ENCODE assay signal across 2 fruit fly cellular contexts in the genomic region with DNA sequence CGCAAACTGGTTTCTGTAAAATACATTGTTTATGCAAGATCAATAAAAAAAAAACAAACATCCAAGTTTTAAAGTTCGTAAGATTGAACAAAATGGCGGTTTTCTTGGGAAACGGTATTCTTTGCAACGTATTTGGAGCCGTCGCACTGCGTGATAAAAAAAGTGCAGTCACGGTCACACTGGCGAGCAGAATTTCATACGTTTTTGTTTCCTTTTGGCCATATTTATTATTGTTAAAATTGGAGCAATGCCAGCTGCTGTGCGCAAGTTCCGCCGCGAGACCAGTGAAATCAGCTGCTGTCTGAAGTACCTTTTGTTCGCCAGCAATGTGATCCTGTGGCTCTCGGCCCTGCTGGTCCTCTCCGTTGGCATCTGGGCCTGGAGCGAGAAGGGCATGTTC.
TF ChIP-seq lines count a peak whose summit lies in the region.

A gene (plus strand): TSS at position 164 of the 400 bp plus-strand sequence.

- TF ChIP-seq CTCF in whole organism, embryonic (GFP tag; optimal IDR thresholded peaks at IDR 0.05; lab: Kevin White, UChicago), result no peak

TF ChIP-seq in whole organism, embryonic, 481 proteins besides CTCF, POLR2A, EP300 and RAD21 (continues in another document):
- TF ChIP-seq CG16813 (GFP tag; IDR thresholded peaks at IDR 0.05; lab: Robert Waterston, UW; ENCODE audit: partially characterized antibody) (no peak), sima (GFP tag; optimal IDR thresholded peaks at IDR 0.05; lab: Kevin White, UChicago) (no peak), BEAF-32 (GFP tag; optimal IDR thresholded peaks at IDR 0.05; lab: Kevin White, UChicago) (no peak), nerfin-1 (tag; optimal IDR thresholded peaks at IDR 0.05; lab: Kevin White, UChicago) (no peak), CG10147 (GFP tag; optimal IDR thresholded peaks at IDR 0.05; lab: Kevin White, UChicago) (no peak), CG9437 (GFP tag; optimal IDR thresholded peaks at IDR 0.05; lab: Kevin White, UChicago) (peak; percentile 81), ftz-f1 (GFP tag; optimal IDR thresholded peaks at IDR 0.05; lab: Kevin White, UChicago) (no peak), org-1 (GFP tag; optimal IDR thresholded peaks at IDR 0.05; lab: Kevin White, UChicago) (no peak), CG13624 (GFP tag; optimal IDR thresholded peaks at IDR 0.05; lab: Kevin White, UChicago) (no peak), CG2129 (GFP tag; IDR thresholded peaks at IDR 0.05; lab: Robert Waterston, UW; ENCODE audit: partially characterized antibody) (no peak), zen (tag; optimal IDR thresholded peaks at IDR 0.05; lab: Kevin White, UChicago) (no peak), CG6791 (GFP tag; IDR thresholded peaks at IDR 0.05; lab: Robert Waterston, UW; ENCODE audit: partially characterized antibody) (0 out of 3 replicates have a peak, but pooled peaks have one; percentile 35), E2f2 (GFP tag; IDR thresholded peaks at IDR 0.05; lab: Robert Waterston, UW) (peak; percentile 56), CoRest (tag; optimal IDR thresholded peaks at IDR 0.05; lab: Kevin White, UChicago) (peak; percentile 15), Med (GFP tag; lab: Kevin White, UChicago) (peak; percentile 62), CG14710 (tag; optimal IDR thresholded peaks at IDR 0.05; lab: Kevin White, UChicago) (no peak), CG10565 (GFP tag; optimal IDR thresholded peaks at IDR 0.05; lab: Kevin White, UChicago) (no peak), CG10366 (GFP tag; IDR thresholded peaks at IDR 0.05; lab: Robert Waterston, UW) (no peak), ranshi (GFP tag; IDR thresholded peaks at IDR 0.05; lab: Robert Waterston, UW) (0 out of 2 replicates have a peak, but pooled peaks have one; percentile 16), CG10431 (GFP tag; optimal IDR thresholded peaks at IDR 0.05; lab: Kevin White, UChicago) (no peak), gsb-n (tag; optimal IDR thresholded peaks at IDR 0.05; lab: Kevin White, UChicago) (no peak), zfh2 (GFP tag; optimal IDR thresholded peaks at IDR 0.05; lab: Kevin White, UChicago) (no peak), sr (GFP tag; IDR thresholded peaks at IDR 0.05; lab: Robert Waterston, UW) (no peak), Adf1 (GFP tag; IDR thresholded peaks at IDR 0.05; lab: Robert Waterston, UW) (no peak), CG31224 (GFP tag; IDR thresholded peaks at IDR 0.05; lab: Robert Waterston, UW) (no peak), bowl (GFP tag; IDR thresholded peaks at IDR 0.05; lab: Robert Waterston, UW) (no peak), unpg (GFP tag; optimal IDR thresholded peaks at IDR 0.05; lab: Kevin White, UChicago) (no peak), CG4282 (GFP tag; optimal IDR thresholded peaks at IDR 0.05; lab: Kevin White, UChicago) (no peak), p53 (GFP tag; optimal IDR thresholded peaks at IDR 0.05; lab: Kevin White, UChicago) (no peak), shn (GFP tag; optimal IDR thresholded peaks at IDR 0.05; lab: Kevin White, UChicago) (no peak), Atf6 (GFP tag; IDR thresholded peaks at IDR 0.05; lab: Robert Waterston, UW) (no peak), CHES-1-like (GFP tag; optimal IDR thresholded peaks at IDR 0.05; lab: Kevin White, UChicago) (no peak), usp (GFP tag; optimal IDR thresholded peaks at IDR 0.05; lab: Kevin White, UChicago) (no peak), phol (tag; optimal IDR thresholded peaks at IDR 0.05; lab: Kevin White, UChicago) (peak; percentile 93), GATAe (GFP tag; conservative IDR thresholded peaks at IDR 0.05; lab: Robert Waterston, UW) (no peak), insv (GFP tag; optimal IDR thresholded peaks at IDR 0.05; lab: Kevin White, UChicago) (no peak), CG4404 (GFP tag; IDR thresholded peaks at IDR 0.05; lab: Robert Waterston, UW) (no peak), CG1832 (GFP tag; optimal IDR thresholded peaks at IDR 0.05; lab: Kevin White, UChicago) (no peak), BtbVII (GFP tag; optimal IDR thresholded peaks at IDR 0.05; lab: Kevin White, UChicago) (no peak), cato (GFP tag; optimal IDR thresholded peaks at IDR 0.05; lab: Kevin White, UChicago; ENCODE audit: borderline replicate concordance) (no peak), CG14441 (GFP tag; IDR thresholded peaks at IDR 0.05; lab: Robert Waterston, UW) (no peak), zen2 (GFP tag; IDR thresholded peaks at IDR 0.05; lab: Robert Waterston, UW; ENCODE audit: partially characterized antibody) (no peak), CG3838 (GFP tag; optimal IDR thresholded peaks at IDR 0.05; lab: Kevin White, UChicago) (no peak), CG10462 (GFP tag; optimal IDR thresholded peaks at IDR 0.05; lab: Kevin White, UChicago) (no peak)

TF ChIP-seq in whole organism, prepupa, 60 proteins besides CTCF, POLR2A, EP300 and RAD21:
- no peak for TF ChIP-seq Gug (GFP tag; IDR thresholded peaks at IDR 0.05; lab: Robert Waterston, UW)
- peak; percentile 41 for TF ChIP-seq Eip78C (GFP tag; lab: Kevin White, UChicago)
- no peak for TF ChIP-seq Ets96B (tag; optimal IDR thresholded peaks at IDR 0.05; lab: Kevin White, UChicago)
- no peak for TF ChIP-seq CG6854 (GFP tag; optimal IDR thresholded peaks at IDR 0.05; lab: Kevin White, UChicago)
- TF ChIP-seq CG11294 (GFP tag; IDR thresholded peaks at IDR 0.05; lab: Robert Waterston, UW), result no peak
- peak; percentile 9 for TF ChIP-seq esn (GFP tag; optimal IDR thresholded peaks at IDR 0.05; lab: Kevin White, UChicago)
